Fruit fly (Drosophila melanogaster) whole organism, embryonic: Measurements from ENCODE around the gene CG4733.
A peak's percentile ranks its signal among the peaks of the same experiment; 100 is the strongest.

ENCODE experiments used
- Ada2b ChIP-seq: fragments of 200-800 bp; sonication (Bioruptor generic); IDR thresholded peaks from 2 replicates; pipeline ENCODE4 v1.3.6; 2022; ENCODE audit warnings: missing biosample characterization, missing genetic modification characterization
- B-H2 ChIP-seq: fragments of 200-800 bp; sonication (Bioruptor generic); optimal IDR thresholded peaks from 2 replicates; lab custom pipeline; 2018; ENCODE audit warnings: missing biosample characterization, mild to moderate bottlenecking, missing genetic modification characterization
- CG10209 ChIP-seq: fragments of 200-800 bp; sonication (Bioruptor generic); optimal IDR thresholded peaks from 3 replicates; lab custom pipeline; 2017; ENCODE audit warnings: missing biosample characterization, mild to moderate bottlenecking, missing genetic modification characterization, missing genetic modification reagents
- CG11247 ChIP-seq: fragments of 200-800 bp; sonication (Bioruptor generic); IDR thresholded peaks from 2 replicates; pipeline ENCODE4 v1.3.6; 2022; ENCODE audit warnings: missing biosample characterization, missing genetic modification characterization
- CG12391 ChIP-seq: fragments of 200-800 bp; sonication (Bioruptor generic); optimal IDR thresholded peaks from 3 replicates; lab custom pipeline; 2018; ENCODE audit warnings: missing biosample characterization, mild to moderate bottlenecking, missing genetic modification characterization, moderate library complexity
- CG13123 ChIP-seq: fragments of 200-800 bp; sonication (Bioruptor generic); optimal IDR thresholded peaks from 2 replicates; lab custom pipeline; 2016; ENCODE audit warnings: missing biosample characterization, missing genetic modification characterization
- CG13894 ChIP-seq: fragments of 200-800 bp; sonication (Bioruptor generic); optimal IDR thresholded peaks from 3 replicates; lab custom pipeline; 2018; ENCODE audit warnings: missing biosample characterization, mild to moderate bottlenecking, missing genetic modification characterization, moderate library complexity
- CG14050 ChIP-seq: fragments of 200-800 bp; sonication (Bioruptor generic); IDR thresholded peaks from 3 replicates; pipeline ENCODE4 v1.3.6; 2022; ENCODE audit warnings: missing biosample characterization, missing genetic modification characterization
- CG17612 ChIP-seq: fragments of 200-800 bp; sonication (Bioruptor generic); IDR thresholded peaks from 2 replicates; pipeline ENCODE4 v1.3.6; 2022; ENCODE audit warnings: missing biosample characterization, missing genetic modification characterization
- CG17912 ChIP-seq: fragments of 200-800 bp; sonication (Bioruptor generic); optimal IDR thresholded peaks from 2 replicates; lab custom pipeline; 2018; ENCODE audit warnings: missing biosample characterization, mild to moderate bottlenecking, missing genetic modification characterization
- CG31224 ChIP-seq: fragments of 200-800 bp; sonication (Bioruptor generic); IDR thresholded peaks from 2 replicates; pipeline ENCODE4 v1.3.6; 2022; ENCODE audit warnings: missing biosample characterization, missing genetic modification characterization
- CG3163 ChIP-seq: fragments of 200-800 bp; sonication (Bioruptor generic); optimal IDR thresholded peaks from 3 replicates; lab custom pipeline; 2016; ENCODE audit warnings: missing biosample characterization, missing genetic modification characterization
- CG32772 ChIP-seq: fragments of 200-800 bp; sonication (Bioruptor generic); IDR thresholded peaks from 2 replicates; pipeline ENCODE4 v1.3.6; 2022; ENCODE audit warnings: missing biosample characterization, missing genetic modification characterization
- CG3407 ChIP-seq: fragments of 200-800 bp; sonication (Bioruptor generic); optimal IDR thresholded peaks from 2 replicates; lab custom pipeline; 2018; ENCODE audit warnings: missing biosample characterization, mild to moderate bottlenecking, missing genetic modification characterization
- CG42726 ChIP-seq: fragments of 200-800 bp; sonication (Bioruptor generic); IDR thresholded peaks from 2 replicates; pipeline ENCODE4 v1.3.6; 2022; ENCODE audit warnings: missing biosample characterization, missing genetic modification characterization; ENCODE audit not compliant: partially characterized antibody
- CG4360 ChIP-seq: fragments of 200-800 bp; sonication (Bioruptor generic); IDR thresholded peaks from 2 replicates; pipeline ENCODE4 v1.3.6; 2022; ENCODE audit warnings: missing biosample characterization, missing genetic modification characterization
- CG6765 ChIP-seq: fragments of 200-800 bp; sonication (Bioruptor generic); optimal IDR thresholded peaks from 3 replicates; lab custom pipeline; 2017; ENCODE audit warnings: missing biosample characterization, mild to moderate bottlenecking, missing genetic modification characterization
- CG7745 ChIP-seq: fragments of 200-800 bp; sonication (Bioruptor generic); optimal IDR thresholded peaks from 2 replicates; lab custom pipeline; 2018; ENCODE audit warnings: missing biosample characterization, mild to moderate bottlenecking, missing genetic modification characterization, moderate library complexity
- CG8290 ChIP-seq, 3 experiments: fragments of 200-800 bp; sonication (Bioruptor generic); optimal IDR thresholded peaks; 2 replicates each; lab custom pipeline; 2016 to 2019; ENCODE audit warnings: missing biosample characterization in 3 of 3, missing genetic modification characterization in 3 of 3, mild to moderate bottlenecking in 2 of 3, moderate library complexity in 1 of 3
- CG8478 ChIP-seq: fragments of >200 bp; optimal IDR thresholded peaks from 2 replicates; lab custom pipeline; 2018
- CG8765 ChIP-seq: fragments of 200-800 bp; sonication (Bioruptor generic); IDR thresholded peaks from 2 replicates; pipeline ENCODE4 v1.3.6; 2022; ENCODE audit warnings: missing biosample characterization, missing genetic modification characterization
- CG9437 ChIP-seq: fragments of 200-800 bp; sonication (Bioruptor generic); optimal IDR thresholded peaks from 2 replicates; lab custom pipeline; 2018; ENCODE audit warnings: missing biosample characterization, mild to moderate bottlenecking, missing genetic modification characterization
- Deaf1 ChIP-seq: fragments of 200-800 bp; optimal IDR thresholded peaks from 3 replicates; lab custom pipeline; 2019; ENCODE audit warnings: missing biosample characterization, mild to moderate bottlenecking, missing genetic modification characterization, moderate library complexity
- Dp ChIP-seq: fragments of 200-800 bp; sonication (Bioruptor generic); optimal IDR thresholded peaks from 2 replicates; lab custom pipeline; 2018; ENCODE audit warnings: missing biosample characterization, mild to moderate bottlenecking, missing genetic modification characterization, moderate library complexity
- ERR ChIP-seq: fragments of 200-800 bp; sonication (Bioruptor generic); optimal IDR thresholded peaks from 2 replicates; lab custom pipeline; 2016; ENCODE audit warnings: missing biosample characterization, missing genetic modification characterization
- Eip74EF ChIP-seq, 2 experiments: fragments of 200-800 bp in 1 of 2; fragments of >200 bp in 1 of 2; sonication (Bioruptor generic) in 1 of 2; optimal IDR thresholded peaks; 2 replicates each; lab custom pipeline; 2017 to 2019; ENCODE audit warnings: missing biosample characterization in 2 of 2, missing genetic modification characterization in 2 of 2, mild to moderate bottlenecking in 1 of 2, moderate library complexity in 1 of 2
- Elba2 ChIP-seq: fragments of 200-800 bp; sonication (Bioruptor generic); optimal IDR thresholded peaks from 3 replicates; lab custom pipeline; 2016; ENCODE audit warnings: missing biosample characterization, missing genetic modification characterization
- HmgZ ChIP-seq: fragments of 200-800 bp; sonication (Bioruptor generic); optimal IDR thresholded peaks from 2 replicates; lab custom pipeline; 2018; ENCODE audit warnings: missing biosample characterization, mild to moderate bottlenecking, missing genetic modification characterization
- Hmx ChIP-seq: fragments of 200-800 bp; sonication (Bioruptor generic); optimal IDR thresholded peaks from 2 replicates; lab custom pipeline; 2016; ENCODE audit warnings: missing biosample characterization, missing genetic modification characterization
- Hr3 ChIP-seq: fragments of 200-800 bp; sonication (Bioruptor generic); optimal IDR thresholded peaks from 3 replicates; lab custom pipeline; 2016; ENCODE audit warnings: missing biosample characterization, missing genetic modification characterization
- MESR4 ChIP-seq: fragments of 200-800 bp; sonication (Bioruptor generic); optimal IDR thresholded peaks from 2 replicates; lab custom pipeline; 2018; ENCODE audit warnings: missing biosample characterization, mild to moderate bottlenecking, missing genetic modification characterization, moderate library complexity
- Myb ChIP-seq: fragments of 200-800 bp; sonication (Bioruptor generic); optimal IDR thresholded peaks from 2 replicates; lab custom pipeline; 2016; ENCODE audit warnings: missing biosample characterization, missing genetic modification characterization
- Ravus ChIP-seq: fragments of 200-800 bp; sonication (Bioruptor generic); IDR thresholded peaks from 2 replicates; pipeline ENCODE4 v1.3.6; 2022; ENCODE audit warnings: missing biosample characterization, missing genetic modification characterization
- Side ChIP-seq: fragments of 200-800 bp; sonication (Bioruptor generic); optimal IDR thresholded peaks from 2 replicates; lab custom pipeline; 2016; ENCODE audit warnings: missing biosample characterization, missing genetic modification characterization
- Sin3A ChIP-seq: fragments of >200 bp; optimal IDR thresholded peaks from 2 replicates; lab custom pipeline; 2018
- Vsx1 ChIP-seq: fragments of 200-800 bp; sonication (Bioruptor generic); optimal IDR thresholded peaks from 2 replicates; lab custom pipeline; 2017; ENCODE audit warnings: missing biosample characterization, mild to moderate bottlenecking, missing genetic modification characterization, missing genetic modification reagents
- Xbp1 ChIP-seq: fragments of 200-800 bp; sonication (Bioruptor generic); optimal IDR thresholded peaks from 3 replicates; lab custom pipeline; 2016; ENCODE audit warnings: missing biosample characterization, mild to moderate bottlenecking, missing genetic modification characterization
- ac ChIP-seq: fragments of 200-800 bp; sonication (Bioruptor generic); optimal IDR thresholded peaks from 3 replicates; lab custom pipeline; 2017; ENCODE audit warnings: missing biosample characterization, mild to moderate bottlenecking, missing genetic modification characterization
- chif ChIP-seq, 2 experiments: fragments of 200-800 bp; sonication (Bioruptor generic); optimal IDR thresholded peaks; 3 replicates each; lab custom pipeline; 2016; ENCODE audit warnings: missing biosample characterization in 2 of 2, missing genetic modification characterization in 2 of 2
- cwo ChIP-seq: fragments of 200-800 bp; sonication (Bioruptor generic); optimal IDR thresholded peaks from 3 replicates; lab custom pipeline; 2017; ENCODE audit warnings: missing biosample characterization, missing genetic modification characterization, mild to moderate bottlenecking, moderate library complexity, missing genetic modification reagents
- ems ChIP-seq: fragments of 200-800 bp; sonication (Bioruptor generic); optimal IDR thresholded peaks from 3 replicates; lab custom pipeline; 2016; ENCODE audit warnings: missing biosample characterization, missing genetic modification characterization
- eve ChIP-seq, 2 experiments: fragments of >200 bp; optimal IDR thresholded peaks; 2 replicates each; lab custom pipeline; 2017; ENCODE audit warnings: missing biosample characterization in 2 of 2, missing genetic modification characterization in 2 of 2
- h ChIP-seq: fragments of >200 bp; optimal IDR thresholded peaks from 2 replicates; lab custom pipeline; 2017
- hb ChIP-seq: fragments of 200-800 bp; sonication (Bioruptor generic); IDR thresholded peaks from 3 replicates; pipeline ENCODE4 v1.3.6; 2022; ENCODE audit warnings: missing biosample characterization, missing genetic modification characterization; ENCODE audit not compliant: partially characterized antibody
- p53 ChIP-seq: fragments of 200-800 bp; sonication (Bioruptor generic); optimal IDR thresholded peaks from 2 replicates; lab custom pipeline; 2016; ENCODE audit warnings: missing biosample characterization, missing genetic modification characterization
- pnt ChIP-seq: fragments of 200-800 bp; sonication (Bioruptor generic); optimal IDR thresholded peaks from 3 replicates; lab custom pipeline; 2016; ENCODE audit warnings: missing biosample characterization, missing genetic modification characterization
- sc ChIP-seq, 3 experiments: fragments of >200 bp in 2 of 3; fragments of 200-800 bp in 1 of 3; sonication (Bioruptor generic) in 1 of 3; optimal IDR thresholded peaks; 2 replicates in 2 of 3; 3 replicates in 1 of 3; lab custom pipeline; 2017; ENCODE audit warnings: mild to moderate bottlenecking in 1 of 3, missing biosample characterization in 1 of 3, missing genetic modification characterization in 1 of 3, missing genetic modification reagents in 1 of 3
- so ChIP-seq: fragments of 200-800 bp; sonication (Bioruptor generic); IDR thresholded peaks from 3 replicates; pipeline ENCODE4 v1.3.6; 2022; ENCODE audit warnings: missing biosample characterization, missing genetic modification characterization
- toy ChIP-seq: fragments of 200-800 bp; sonication (Bioruptor generic); IDR thresholded peaks from 2 replicates; pipeline ENCODE4 v1.3.6; 2022; ENCODE audit warnings: missing biosample characterization, missing genetic modification characterization
- vvl ChIP-seq: fragments of 200-800 bp; sonication (Bioruptor generic); IDR thresholded peaks from 2 replicates; pipeline ENCODE4 v1.3.6; 2022; ENCODE audit warnings: missing biosample characterization, missing genetic modification characterization
- zen2 ChIP-seq: fragments of 200-800 bp; sonication (Bioruptor generic); IDR thresholded peaks from 3 replicates; pipeline ENCODE4 v1.3.6; 2022; ENCODE audit warnings: missing biosample characterization, missing genetic modification characterization; ENCODE audit not compliant: partially characterized antibody

CG4733 gene

dm6 chr3R:19905932-19906439, 15.5 kb downstream of the CG4733 start (continued):
- TF ChIP-seq CG8290 (GFP tag; optimal IDR thresholded peaks at IDR 0.05; lab: Kevin White, UChicago) (no peak), CG8290 (tag; optimal IDR thresholded peaks at IDR 0.05; lab: Kevin White, UChicago) (peak in 1 of 2 experiments; percentile 97), Hr3 (GFP tag; lab: Kevin White, UChicago) (peak; percentile 67), hb (GFP tag; lab: Robert Waterston, UW) (no peak), CG17912 (GFP tag; lab: Kevin White, UChicago) (no peak), Elba2 (GFP tag; lab: Kevin White, UChicago) (no peak), sc (optimal IDR thresholded peaks at IDR 0.05; lab: Kevin White, UChicago) (no peak), sc (GFP tag; optimal IDR thresholded peaks at IDR 0.05; lab: Kevin White, UChicago) (peak; percentile 48), ac (GFP tag; lab: Kevin White, UChicago) (peak; percentile 21), toy (peak; percentile 75), h (lab: Kevin White, UChicago) (no peak), CG13123 (peak; percentile 70), CG32772 (peak; percentile 81), CG42726 (GFP tag; lab: Robert Waterston, UW) (no peak), CG8478 (lab: Kevin White, UChicago) (no peak), p53 (no peak), CG9437 (GFP tag; lab: Kevin White, UChicago) (no peak), CG11247 (peak; percentile 75), CG31224 (peak; percentile 80), vvl (GFP tag; lab: Robert Waterston, UW) (peak; percentile 89), CG14050 (GFP tag; lab: Robert Waterston, UW) (peak; percentile 70), CG6765 (GFP tag; lab: Kevin White, UChicago) (peak; percentile 72), Dp (no peak), MESR4 (GFP tag; lab: Kevin White, UChicago) (peak; percentile 2), so (GFP tag; lab: Robert Waterston, UW) (peak; percentile 86), Ada2b (GFP tag; lab: Robert Waterston, UW) (peak; percentile 78), CG17612 (GFP tag; lab: Robert Waterston, UW) (no peak), B-H2 (GFP tag; lab: Kevin White, UChicago) (no peak), pnt (GFP tag; lab: Kevin White, UChicago) (peak; percentile 64), CG3407 (GFP tag; lab: Kevin White, UChicago) (no peak), Deaf1 (tag; lab: Kevin White, UChicago) (peak; percentile 52), CG3163 (GFP tag; lab: Kevin White, UChicago) (no peak), chif (GFP tag; optimal IDR thresholded peaks at IDR 0.05; lab: Kevin White, UChicago) (peak; percentile 73 to 80), Ravus (no peak; the same call in 1 of the 2 replicates), CG8765 (GFP tag; lab: Robert Waterston, UW) (peak; percentile 50; the same call in 1 of the 2 replicates), CG7745 (tag; lab: Kevin White, UChicago) (no peak), Sin3A (no peak), ems (peak; percentile 79), zen2 (GFP tag; lab: Robert Waterston, UW) (no peak), ERR (GFP tag; lab: Kevin White, UChicago) (peak; percentile 81), CG4360 (no peak), cwo (peak; percentile 85), Xbp1 (GFP tag; lab: Kevin White, UChicago) (peak; percentile 87), Side (GFP tag; lab: Kevin White, UChicago) (peak; percentile 77), CG10209 (GFP tag; lab: Kevin White, UChicago) (peak; percentile 81), eve (GFP tag; optimal IDR thresholded peaks at IDR 0.05; lab: Kevin White, UChicago) (no peak), Vsx1 (GFP tag; lab: Kevin White, UChicago) (peak; percentile 23), CG13894 (peak; percentile 33), CG12391 (tag; lab: Kevin White, UChicago) (peak; percentile 81), Myb (GFP tag; lab: Kevin White, UChicago) (peak; percentile 71), Eip74EF (GFP tag; optimal IDR thresholded peaks at IDR 0.05; lab: Kevin White, UChicago) (peak in 1 of 2 experiments; percentile 6), HmgZ (tag; lab: Kevin White, UChicago) (peak; percentile 86), Hmx (GFP tag; lab: Kevin White, UChicago) (no peak)
